Worm (Caenorhabditis elegans): ENCODE results near the gene F10B5.3.

Gene F10B5.3

DNA sequence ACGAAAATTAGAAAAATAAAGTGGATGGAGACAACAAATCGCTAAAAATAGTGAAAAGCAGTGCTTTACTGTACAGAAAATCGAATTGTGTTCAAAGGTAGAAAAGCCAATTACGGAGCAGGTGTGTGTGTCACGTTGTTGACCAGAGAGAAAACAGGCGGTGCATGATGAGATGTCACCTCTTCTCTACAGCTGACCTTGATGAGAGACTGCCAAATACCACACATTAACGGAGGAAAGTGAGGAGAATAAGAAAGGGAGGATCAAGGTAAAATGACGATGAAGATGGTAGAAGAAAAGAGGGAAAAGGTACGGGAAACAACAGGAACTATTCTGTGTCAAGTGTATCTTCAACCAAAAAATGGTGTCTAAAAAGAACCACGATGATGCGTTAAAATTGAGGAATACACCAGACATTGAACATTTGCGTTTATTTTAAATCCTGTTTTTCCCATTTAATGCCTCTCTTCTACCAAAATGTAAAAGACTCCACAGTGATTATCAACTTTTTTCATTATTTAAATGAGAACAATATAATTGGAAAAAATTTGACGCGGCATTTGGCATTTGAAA lies 50.5 kb downstream of the F10B5.3 start:
- TF ChIP-seq zip-5 (tag; optimal IDR thresholded peaks at IDR 0.05) (no peak), hlh-30 (tag; optimal IDR thresholded peaks at IDR 0.05; ENCODE audit: insufficient read depth) (peak; percentile 40)

All from whole organism, late embryonic.